Worm (Caenorhabditis elegans): ENCODE data around the gene eif-2Bdelta.

DNA sequence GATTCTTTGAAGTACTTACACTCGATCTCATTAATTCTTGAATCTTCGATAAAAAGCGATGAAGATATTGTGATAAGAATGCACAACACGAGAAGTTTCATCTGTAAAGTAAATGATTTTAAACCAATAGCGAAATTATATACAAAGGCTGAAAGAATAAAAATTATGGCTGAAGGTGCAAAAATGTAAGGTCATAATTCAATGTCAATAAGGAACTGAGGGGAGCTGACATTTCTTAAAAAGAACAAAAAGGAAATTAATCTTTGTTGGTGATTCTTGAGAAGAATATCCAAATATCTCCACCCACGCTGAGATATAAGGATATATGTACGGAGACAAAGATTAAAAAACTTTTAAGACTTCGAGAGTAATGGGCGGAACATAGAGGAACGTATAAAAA is 10.5 kb downstream of the eif-2Bdelta start, which contains the start of gene C50F4.9:
- no peak for TF ChIP-seq blmp-1 (tag; optimal IDR thresholded peaks at IDR 0.05; ENCODE audit: insufficient read depth)
- TF ChIP-seq elt-3 (tag; optimal IDR thresholded peaks at IDR 0.05) = no peak
- no peak for TF ChIP-seq ama-1 (optimal IDR thresholded peaks at IDR 0.05)
- no peak for TF ChIP-seq nhr-12 (tag; optimal IDR thresholded peaks at IDR 0.05)
- TF ChIP-seq skn-1 (tag; optimal IDR thresholded peaks at IDR 0.05) = no peak
- TF ChIP-seq nhr-10 (tag; optimal IDR thresholded peaks at IDR 0.05) = no peak
- TF ChIP-seq unc-62 (GFP tag; optimal IDR thresholded peaks at IDR 0.05) = no peak
- no peak for TF ChIP-seq mdl-1 (tag; optimal IDR thresholded peaks at IDR 0.05)
- TF ChIP-seq nhr-21 (tag; optimal IDR thresholded peaks at IDR 0.05) = no peak
